Fruit fly (Drosophila melanogaster): Measurements from ENCODE around the gene CG33203.

DNA sequence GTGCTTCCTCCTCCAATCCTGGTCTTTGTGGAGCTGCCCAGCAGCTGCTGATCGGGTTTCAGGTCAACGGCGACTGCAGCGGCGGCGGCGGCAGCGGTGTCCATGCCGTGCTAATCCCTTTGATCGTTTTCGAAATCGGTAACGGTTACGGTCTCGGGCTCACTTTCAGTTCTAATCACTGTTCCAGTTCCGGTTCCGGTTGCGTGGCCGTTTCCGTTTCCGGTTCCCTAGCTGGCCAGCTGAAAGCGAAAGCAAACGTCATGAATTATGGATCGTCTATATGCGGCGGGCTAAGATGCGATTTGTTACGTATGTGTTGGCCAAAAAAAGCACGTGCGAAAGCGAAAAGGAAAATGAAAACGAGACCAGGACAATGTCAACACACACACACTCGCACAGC lies 696 bp downstream of the CG33203 start:
- no peak for TF ChIP-seq Sox14 (GFP tag; optimal IDR thresholded peaks at IDR 0.05)
- TF ChIP-seq CG15336 (GFP tag; IDR thresholded peaks at IDR 0.05): no peak

All from whole organism, prepupa.